Worm (Caenorhabditis elegans): ENCODE data around the gene R05A10.2.

DNA sequence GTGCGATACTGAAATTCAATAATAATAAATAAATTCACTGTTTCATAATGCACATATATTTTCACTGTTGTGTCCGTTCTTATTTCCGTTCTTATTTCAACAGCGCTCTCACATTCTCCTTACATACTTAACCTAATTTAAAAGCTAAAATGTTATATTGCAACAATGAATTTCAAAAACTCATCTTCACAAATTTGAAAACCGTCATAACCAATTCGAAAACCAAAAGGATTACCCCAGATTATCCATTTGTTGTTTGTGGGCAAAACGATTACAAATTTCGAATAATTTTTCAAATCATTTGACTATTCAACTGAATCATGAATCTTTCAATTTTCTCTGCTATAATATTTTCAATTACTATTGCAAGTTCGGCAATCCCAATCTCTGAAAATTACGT is 4.9 kb upstream of the R05A10.2 start, which contains the start of gene R05A10.4:
- TF ChIP-seq nhr-23 (tag; optimal IDR thresholded peaks at IDR 0.05) (no peak), aly-2 (tag; optimal IDR thresholded peaks at IDR 0.05) (no peak)
